Worm (Caenorhabditis elegans): ENCODE data around the gene agt-1.
A peak's percentile ranks its signal among the peaks of the same experiment; 100 is the strongest.

The agt-1 gene

DNA sequence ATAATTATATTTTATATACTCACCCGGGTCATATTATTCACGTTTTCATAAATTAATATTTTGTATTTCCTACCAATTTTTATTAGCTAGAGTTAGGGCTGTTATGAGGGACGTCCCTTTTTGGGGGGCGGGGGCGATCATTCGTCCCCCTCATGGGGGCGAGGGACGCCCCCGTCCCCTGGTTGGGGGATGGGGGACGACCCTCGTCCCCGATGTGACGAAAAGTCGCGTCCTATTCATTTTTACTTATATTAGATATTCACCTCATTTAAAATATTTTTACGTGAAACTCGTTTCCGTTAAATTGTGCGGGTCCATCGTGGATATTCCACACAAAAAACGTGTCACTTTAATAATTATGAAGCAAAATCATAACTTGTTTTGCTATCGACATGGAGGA, 20.6 kb downstream of the agt-1 start, which contains the start of gene W02A2.12 (continued):
- TF ChIP-seq B0035.1 (tag; optimal IDR thresholded peaks at IDR 0.05) (no peak), lin-40 (tag; optimal IDR thresholded peaks at IDR 0.05) (no peak), sptf-2 (GFP tag; optimal IDR thresholded peaks at IDR 0.05) (no peak), Y53G8AR.9 (GFP tag; conservative IDR thresholded peaks at IDR 0.05) (0 out of 2 replicates have a peak, but pooled peaks have one; percentile 46), gei-17 (GFP tag; optimal IDR thresholded peaks at IDR 0.05) (no peak), tbp1 (GFP tag; optimal IDR thresholded peaks at IDR 0.05) (no peak), madf-6 (GFP tag; IDR thresholded peaks at IDR 0.05) (peak; percentile 42; the same call in 1 of the 2 replicates), zim-3 (tag; optimal IDR thresholded peaks at IDR 0.05) (no peak), ztf-26 (tag; optimal IDR thresholded peaks at IDR 0.05) (no peak), chd-7 (tag; optimal IDR thresholded peaks at IDR 0.05) (peak; percentile 34), unc-62 (GFP tag; optimal IDR thresholded peaks at IDR 0.05) (no peak), F55B11.4 (tag; optimal IDR thresholded peaks at IDR 0.05; ENCODE audit: borderline replicate concordance, insufficient read depth) (no peak), rec-8 (tag; optimal IDR thresholded peaks at IDR 0.05) (no peak), rcor-1 (GFP tag; IDR thresholded peaks at IDR 0.05) (no peak), egl-44 (GFP tag; IDR thresholded peaks at IDR 0.05) (no peak), die-1 (tag; optimal IDR thresholded peaks at IDR 0.05) (no peak), hlh-12 (tag; optimal IDR thresholded peaks at IDR 0.05) (no peak), bed-2 (GFP tag; IDR thresholded peaks at IDR 0.05) (no peak), sdz-38 (tag; optimal IDR thresholded peaks at IDR 0.05) (no peak), ets-4 (GFP tag; optimal IDR thresholded peaks at IDR 0.05) (no peak), nfya-1 (tag; optimal IDR thresholded peaks at IDR 0.05; ENCODE audit: borderline replicate concordance, insufficient read depth) (no peak), Y95B8A.8 (GFP tag; IDR thresholded peaks at IDR 0.05) (no peak), lin-35 (GFP tag; optimal IDR thresholded peaks at IDR 0.05) (no peak), somi-1 (GFP tag; optimal IDR thresholded peaks at IDR 0.05) (no peak), madf-3 (GFP tag; IDR thresholded peaks at IDR 0.05) (0 out of 2 replicates have a peak, but pooled peaks have one; percentile 25), bed-1 (GFP tag; IDR thresholded peaks at IDR 0.05) (no peak), dpff-1 (tag; optimal IDR thresholded peaks at IDR 0.05) (no peak), cebp-1 (GFP tag; IDR thresholded peaks at IDR 0.05) (no peak), cebp-1 (tag; optimal IDR thresholded peaks at IDR 0.05) (peak; percentile 25), let-526 (GFP tag; IDR thresholded peaks at IDR 0.05) (no peak), B0336.3 (GFP tag; IDR thresholded peaks at IDR 0.05) (no peak), snpc-1.3 (tag; optimal IDR thresholded peaks at IDR 0.05; ENCODE audit: insufficient read depth) (no peak), F23B12.7 (tag; optimal IDR thresholded peaks at IDR 0.05; ENCODE audit: insufficient read depth) (no peak), ceh-27 (GFP tag; optimal IDR thresholded peaks at IDR 0.05) (no peak), aptf-3 (GFP tag; IDR thresholded peaks at IDR 0.05) (0 out of 2 replicates have a peak, but pooled peaks have one; percentile 63), ztf-6 (GFP tag; IDR thresholded peaks at IDR 0.05) (no peak), ccch-3 (GFP tag; optimal IDR thresholded peaks at IDR 0.05) (no peak), lsy-27 (tag; optimal IDR thresholded peaks at IDR 0.05; ENCODE audit: borderline replicate concordance, insufficient read depth) (no peak), ztf-25 (GFP tag; IDR thresholded peaks at IDR 0.05) (no peak), hrde-1 (tag; optimal IDR thresholded peaks at IDR 0.05; ENCODE audit: borderline replicate concordance) (no peak), hmg-20 (GFP tag; IDR thresholded peaks at IDR 0.05) (no peak), F39B2.1 (GFP tag; IDR thresholded peaks at IDR 0.05) (no peak), K12H6.12 (tag; optimal IDR thresholded peaks at IDR 0.05) (no peak), ztf-28 (GFP tag; IDR thresholded peaks at IDR 0.05) (no peak), lsl-1 (GFP tag; optimal IDR thresholded peaks at IDR 0.05) (no peak), Y67H2A.10 (GFP tag; conservative IDR thresholded peaks at IDR 0.05) (no peak), ceh-91 (GFP tag; IDR thresholded peaks at IDR 0.05) (no peak), D2030.7 (GFP tag; IDR thresholded peaks at IDR 0.05) (no peak)
